Worm (Caenorhabditis elegans) whole organism, mixed stage, embryonic: Measurements from ENCODE around the gene clc-19.

Experiments
- M03D4.4 ChIP-seq: sonication (generic microtip); optimal IDR thresholded peaks from 2 replicates; lab custom pipeline; 2017; ENCODE audit warnings: mild to moderate bottlenecking, missing genetic modification characterization, missing compliant biosample characterization
- nhr-12 ChIP-seq: fragments of 150-350 bp; optimal IDR thresholded peaks from 2 replicates; lab custom pipeline; 2014; ENCODE audit warnings: missing biosample characterization, missing genetic modification characterization
- nhr-76 ChIP-seq: sonication (generic microtip); optimal IDR thresholded peaks from 2 replicates; lab custom pipeline; 2017; ENCODE audit warnings: missing biosample characterization, missing genetic modification characterization
- pha-4 ChIP-seq: fragments of 150-350 bp; optimal IDR thresholded peaks from 2 replicates; lab custom pipeline; 2018; ENCODE audit warnings: missing biosample characterization, missing genetic modification reagents, missing genetic modification characterization

ce11 chrIII:907990-908389 lies 34.6 kb upstream of the clc-19 start:
- TF ChIP-seq nhr-12 (tag; lab: Kevin White, UChicago) (no peak), M03D4.4 (tag; lab: Kevin White, UChicago) (no peak), pha-4 (tag; lab: Kevin White, UChicago) (peak; percentile 60), nhr-76 (no peak)
